Worm (Caenorhabditis elegans) whole organism, mixed stage, embryonic: Measurements from ENCODE around the gene W05B2.2.

Source experiments
- lin-13 ChIP-seq: fragments of 150-350 bp; optimal IDR thresholded peaks from 2 replicates; lab custom pipeline; 2014; ENCODE audit warnings: missing biosample characterization, missing genetic modification characterization
- lin-32 ChIP-seq: fragments of 200-800 bp; sonication (Bioruptor generic); optimal IDR thresholded peaks from 2 replicates; lab custom pipeline; 2018; ENCODE audit warnings: mild to moderate bottlenecking, missing genetic modification characterization, missing compliant biosample characterization
- nhr-12 ChIP-seq: fragments of 150-350 bp; optimal IDR thresholded peaks from 2 replicates; lab custom pipeline; 2014; ENCODE audit warnings: missing biosample characterization, missing genetic modification characterization
- nhr-237 ChIP-seq: fragments of 150-350 bp; optimal IDR thresholded peaks from 2 replicates; lab custom pipeline; 2014; ENCODE audit warnings: missing biosample characterization, missing genetic modification characterization
- pha-4 ChIP-seq: fragments of 150-350 bp; optimal IDR thresholded peaks from 2 replicates; lab custom pipeline; 2018; ENCODE audit warnings: missing biosample characterization, missing genetic modification reagents, missing genetic modification characterization
- snpc-4 ChIP-seq: fragments of 150-350 bp; optimal IDR thresholded peaks from 2 replicates; lab custom pipeline; 2014; ENCODE audit warnings: missing biosample characterization, missing genetic modification characterization
- unc-62 ChIP-seq: fragments of 150-350 bp; optimal IDR thresholded peaks from 2 replicates; lab custom pipeline; 2014; ENCODE audit warnings: missing biosample characterization, missing genetic modification reagents, missing genetic modification characterization
- ztf-11 ChIP-seq: fragments of 150-350 bp; optimal IDR thresholded peaks from 2 replicates; lab custom pipeline; 2014; ENCODE audit warnings: missing biosample characterization, missing genetic modification characterization

- TF ChIP-seq snpc-4 (no peak), nhr-12 (tag; lab: Kevin White, UChicago) (no peak), lin-13 (tag; lab: Kevin White, UChicago) (no peak), unc-62 (GFP tag; lab: Kevin White, UChicago) (no peak), ztf-11 (tag; lab: Kevin White, UChicago) (no peak), nhr-237 (tag; lab: Kevin White, UChicago) (no peak), pha-4 (tag; lab: Kevin White, UChicago) (no peak), lin-32 (GFP tag; lab: Kevin White, UChicago) (no peak)
Observed at ce11 chrIII:10914971-10915370, 51.9 kb downstream of the W05B2.2 start.
